Worm (Caenorhabditis elegans) whole organism, midembryonic: ENCODE results near the gene trh-1.

Source experiments
- cog-1 ChIP-seq: sonication (generic microtip); optimal IDR thresholded peaks from 2 replicates; lab custom pipeline; 2016; ENCODE audit warnings: missing genetic modification characterization, missing compliant biosample characterization
- flt-1 ChIP-seq: fragments of 200-800 bp; sonication (Bioruptor generic); IDR thresholded peaks from 2 replicates; pipeline ENCODE4 v1.3.6; 2022; ENCODE audit warnings: missing genetic modification characterization, missing compliant biosample characterization
- ref-1 ChIP-seq: fragments of 200-800 bp; sonication (Bioruptor generic); conservative IDR thresholded peaks from 2 replicates; pipeline ENCODE4 v1.3.6; 2022; ENCODE audit warnings: missing genetic modification reagents, missing genetic modification characterization, missing compliant biosample characterization
- tab-1 ChIP-seq: fragments of 200-800 bp; sonication (Bioruptor generic); IDR thresholded peaks from 2 replicates; pipeline ENCODE4 v1.3.6; 2022; ENCODE audit warnings: missing genetic modification characterization, missing compliant biosample characterization
- ztf-23 ChIP-seq: fragments of 200-800 bp; sonication (Bioruptor generic); IDR thresholded peaks from 2 replicates; pipeline ENCODE4 v1.3.6; 2022; ENCODE audit warnings: missing genetic modification reagents, missing genetic modification characterization, missing compliant biosample characterization

DNA sequence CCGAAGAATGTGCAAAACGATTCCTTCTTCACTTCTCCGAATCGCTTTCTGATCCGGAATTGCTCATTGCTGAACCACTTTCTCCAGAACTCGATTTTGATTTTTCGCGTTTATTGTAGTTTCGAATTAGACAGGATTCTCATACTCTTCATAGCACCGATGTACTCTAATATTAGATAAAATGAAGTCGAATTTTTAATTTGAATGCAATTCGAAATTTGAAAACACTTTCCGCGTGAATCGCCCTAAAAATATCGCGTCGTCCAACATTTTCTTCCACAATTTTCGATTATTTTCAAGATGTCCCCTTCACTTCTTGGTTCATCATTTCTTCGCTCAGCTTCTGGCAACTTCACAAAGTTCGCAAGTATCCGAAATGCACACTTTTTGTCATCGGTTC is 13.6 kb downstream of the trh-1 start, which contains the start of gene C30H6.8:
- TF ChIP-seq flt-1 (GFP tag; lab: Robert Waterston, UW) (no peak), ref-1 (GFP tag; lab: Robert Waterston, UW) (no peak), ztf-23 (no peak), cog-1 (tag; lab: Kevin White, UChicago) (no peak), tab-1 (GFP tag; lab: Robert Waterston, UW) (no peak)
